Fruit fly (Drosophila melanogaster): Measurements from ENCODE around the gene EMC5.

- TF ChIP-seq sv (GFP tag; optimal IDR thresholded peaks at IDR 0.05) (no peak), h (GFP tag; optimal IDR thresholded peaks at IDR 0.05) (no peak), usp (GFP tag; optimal IDR thresholded peaks at IDR 0.05) (no peak), pan (optimal IDR thresholded peaks at IDR 0.05) (no peak), psq (GFP tag; optimal IDR thresholded peaks at IDR 0.05) (no peak), Rel (GFP tag; optimal IDR thresholded peaks at IDR 0.05) (no peak), Rel (tag; optimal IDR thresholded peaks at IDR 0.05) (no peak), GATAd (GFP tag; optimal IDR thresholded peaks at IDR 0.05) (no peak)
Observed at dm6 chr2L:18990133-18990532, 2.6 kb downstream of the EMC5 start, which contains the start of gene CG15170.

All from whole organism, wandering third instar larva.